Fruit fly (Drosophila melanogaster): ENCODE data around the gene mbm.

DNA sequence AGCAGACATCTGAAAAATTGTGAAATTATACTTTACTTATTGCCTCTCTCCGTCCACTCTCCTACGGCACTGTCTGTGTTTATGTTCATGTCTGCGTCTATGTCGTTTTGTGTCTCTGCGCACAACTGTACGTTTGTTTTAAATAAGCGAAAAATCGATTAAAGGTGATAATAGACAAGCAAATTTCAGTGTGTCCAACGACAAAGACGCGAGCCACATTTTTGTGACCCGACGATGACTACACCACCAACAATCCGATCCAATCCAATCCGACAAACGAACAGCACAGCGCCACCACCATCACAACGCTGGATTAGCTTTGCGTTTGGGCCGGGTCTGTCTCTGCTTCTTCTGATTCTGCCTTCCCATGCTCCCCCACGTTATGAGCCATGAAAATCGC, 29.0 kb downstream of the mbm start:
- no peak for TF ChIP-seq ovo (GFP tag; optimal IDR thresholded peaks at IDR 0.05)
- no peak for TF ChIP-seq kay (GFP tag; ENCODE audit: borderline replicate concordance)
- no peak for TF ChIP-seq Clk (GFP tag; optimal IDR thresholded peaks at IDR 0.05)
- no peak for TF ChIP-seq CG1620 (GFP tag; optimal IDR thresholded peaks at IDR 0.05)
- no peak for TF ChIP-seq CG11617 (GFP tag; optimal IDR thresholded peaks at IDR 0.05)
- TF ChIP-seq pad (GFP tag; optimal IDR thresholded peaks at IDR 0.05) = no peak
- no peak for TF ChIP-seq cnc (optimal IDR thresholded peaks at IDR 0.05)

All from whole organism, adult.